Worm (Caenorhabditis elegans) whole organism, early embryonic: ENCODE data around the gene W09D6.4.

Experiments
- ama-1 ChIP-seq: fragments of 150-350 bp; optimal IDR thresholded peaks from 2 replicates; lab custom pipeline; 2014
- ceh-36 ChIP-seq: sonication (generic microtip); optimal IDR thresholded peaks from 2 replicates; lab custom pipeline; 2016; ENCODE audit warnings: missing genetic modification characterization, inconsistent platforms, missing compliant biosample characterization
- flt-1 ChIP-seq: fragments of 200-800 bp; sonication (Bioruptor generic); IDR thresholded peaks from 2 replicates; pipeline ENCODE4 v1.3.6; 2022; ENCODE audit warnings: missing genetic modification characterization, missing compliant biosample characterization
- hmg-4 ChIP-seq: fragments of 200-800 bp; sonication (Bioruptor generic); optimal IDR thresholded peaks from 2 replicates; lab custom pipeline; 2018; ENCODE audit warnings: mild to moderate bottlenecking, missing genetic modification characterization, missing compliant biosample characterization

DNA sequence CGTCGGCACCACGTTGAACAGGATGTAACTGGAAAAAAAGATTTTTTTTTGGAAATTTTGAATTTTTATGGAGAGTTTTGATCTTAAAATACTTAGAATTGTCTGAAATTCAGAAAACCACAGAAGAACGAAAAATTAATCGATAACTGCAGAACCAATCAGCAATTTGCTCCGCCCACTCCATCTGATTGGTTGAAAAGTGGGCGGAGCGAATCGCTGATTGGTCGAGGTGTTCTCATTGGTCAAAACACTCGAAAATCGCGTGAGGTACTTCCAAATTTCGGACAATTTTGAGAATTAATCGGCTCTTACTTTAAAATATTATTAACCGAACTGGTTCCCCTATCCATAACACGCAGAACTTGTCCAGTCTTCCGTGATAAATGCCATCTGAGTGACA lies 16.1 kb downstream of the W09D6.4 start:
- no peak for TF ChIP-seq ceh-36 (tag; lab: Kevin White, UChicago)
- no peak for TF ChIP-seq hmg-4
- no peak for TF ChIP-seq flt-1 (GFP tag; lab: Robert Waterston, UW)
- no peak for TF ChIP-seq ama-1
